Worm (Caenorhabditis elegans): Measurements from ENCODE around the gene daam-1.

- TF ChIP-seq him-1 (tag; optimal IDR thresholded peaks at IDR 0.05) = no peak
- TF ChIP-seq dao-5 (tag; optimal IDR thresholded peaks at IDR 0.05) = no peak
- no peak for TF ChIP-seq W03F9.2 (tag; optimal IDR thresholded peaks at IDR 0.05)
These were observed 19.5 kb upstream of the daam-1 start for ce11 chrV:103043-103702.
